Fruit fly (Drosophila melanogaster) whole organism, adult: ENCODE data around the gene CG9915.

Experiments
- CG11617 ChIP-seq: fragments of 200-800 bp; sonication (Bioruptor generic); optimal IDR thresholded peaks from 2 replicates; lab custom pipeline; 2017; ENCODE audit warnings: mild to moderate bottlenecking, missing biosample characterization, missing genetic modification reagents, missing genetic modification characterization
- CG12768 ChIP-seq: fragments of 200-800 bp; sonication (Bioruptor generic); optimal IDR thresholded peaks from 2 replicates; lab custom pipeline; 2017; ENCODE audit warnings: missing biosample characterization, missing genetic modification characterization, mild to moderate bottlenecking, moderate library complexity, missing genetic modification reagents
- CG14711 ChIP-seq: fragments of 200-800 bp; sonication (Bioruptor generic); optimal IDR thresholded peaks from 2 replicates; lab custom pipeline; 2018; ENCODE audit warnings: missing biosample characterization, mild to moderate bottlenecking, missing genetic modification characterization, moderate library complexity
- CG1620 ChIP-seq: fragments of 200-800 bp; sonication (Bioruptor generic); optimal IDR thresholded peaks from 2 replicates; lab custom pipeline; 2016; ENCODE audit warnings: missing biosample characterization, missing genetic modification characterization
- CG33017 ChIP-seq: fragments of 200-800 bp; sonication (Bioruptor generic); optimal IDR thresholded peaks from 2 replicates; lab custom pipeline; 2018; ENCODE audit warnings: missing biosample characterization, mild to moderate bottlenecking, missing genetic modification characterization, moderate library complexity
- CG5204 ChIP-seq: fragments of 200-800 bp; sonication (Bioruptor generic); optimal IDR thresholded peaks from 2 replicates; lab custom pipeline; 2016; ENCODE audit warnings: missing biosample characterization, missing genetic modification characterization
- CG7045 ChIP-seq: fragments of 200-800 bp; sonication (Bioruptor generic); optimal IDR thresholded peaks from 2 replicates; lab custom pipeline; 2017; ENCODE audit warnings: missing biosample characterization, mild to moderate bottlenecking, missing genetic modification characterization
- CG7101 ChIP-seq: fragments of 200-800 bp; sonication (Bioruptor generic); optimal IDR thresholded peaks from 2 replicates; lab custom pipeline; 2018; ENCODE audit warnings: missing biosample characterization, mild to moderate bottlenecking, missing genetic modification characterization, moderate library complexity
- Clk ChIP-seq: fragments of 200-800 bp; sonication (Bioruptor generic); optimal IDR thresholded peaks from 2 replicates; lab custom pipeline; 2017; ENCODE audit warnings: missing biosample characterization, missing genetic modification characterization
- Crg-1 ChIP-seq: fragments of 200-800 bp; sonication (Bioruptor generic); optimal IDR thresholded peaks from 2 replicates; lab custom pipeline; 2016; ENCODE audit warnings: missing biosample characterization, missing genetic modification characterization
- Hr96 ChIP-seq: fragments of 200-800 bp; sonication (Bioruptor generic); optimal IDR thresholded peaks from 2 replicates; lab custom pipeline; 2016; ENCODE audit warnings: missing biosample characterization, missing genetic modification characterization
- Mnt ChIP-seq: fragments of 200-800 bp; sonication (Bioruptor generic); optimal IDR thresholded peaks from 2 replicates; lab custom pipeline; 2016; ENCODE audit warnings: missing biosample characterization, mild to moderate bottlenecking, missing genetic modification characterization
- bab1 ChIP-seq: fragments of 200-800 bp; sonication (Bioruptor generic); optimal IDR thresholded peaks from 3 replicates; lab custom pipeline; 2019; ENCODE audit warnings: missing biosample characterization, mild to moderate bottlenecking, missing genetic modification characterization, moderate library complexity
- cic ChIP-seq: fragments of 200-800 bp; sonication (Bioruptor generic); optimal IDR thresholded peaks from 2 replicates; lab custom pipeline; 2017; ENCODE audit warnings: missing biosample characterization, mild to moderate bottlenecking, missing genetic modification characterization, moderate library complexity
- cnc ChIP-seq, 2 experiments: fragments of >200 bp; optimal IDR thresholded peaks; 2 replicates each; lab custom pipeline; 2017
- kay ChIP-seq: fragments of 200-800 bp; sonication (Bioruptor generic); peaks from one replicate; lab custom pipeline; 2016; ENCODE audit warnings: missing biosample characterization, missing genetic modification characterization, borderline replicate concordance
- ovo ChIP-seq: fragments of 200-800 bp; sonication (Bioruptor generic); optimal IDR thresholded peaks from 2 replicates; lab custom pipeline; 2016; ENCODE audit warnings: missing biosample characterization, missing genetic modification characterization
- pad ChIP-seq: fragments of 200-800 bp; sonication (Bioruptor generic); optimal IDR thresholded peaks from 3 replicates; lab custom pipeline; 2017; ENCODE audit warnings: missing biosample characterization, missing genetic modification characterization, mild to moderate bottlenecking, moderate library complexity, missing genetic modification reagents
- tj ChIP-seq: fragments of 200-800 bp; sonication (Bioruptor generic); optimal IDR thresholded peaks from 3 replicates; lab custom pipeline; 2017; ENCODE audit warnings: missing biosample characterization, mild to moderate bottlenecking, missing genetic modification characterization, moderate library complexity
- toe ChIP-seq: fragments of 200-800 bp; sonication (Bioruptor generic); optimal IDR thresholded peaks from 2 replicates; lab custom pipeline; 2016; ENCODE audit warnings: missing biosample characterization, missing genetic modification characterization

The CG9915 gene

DNA sequence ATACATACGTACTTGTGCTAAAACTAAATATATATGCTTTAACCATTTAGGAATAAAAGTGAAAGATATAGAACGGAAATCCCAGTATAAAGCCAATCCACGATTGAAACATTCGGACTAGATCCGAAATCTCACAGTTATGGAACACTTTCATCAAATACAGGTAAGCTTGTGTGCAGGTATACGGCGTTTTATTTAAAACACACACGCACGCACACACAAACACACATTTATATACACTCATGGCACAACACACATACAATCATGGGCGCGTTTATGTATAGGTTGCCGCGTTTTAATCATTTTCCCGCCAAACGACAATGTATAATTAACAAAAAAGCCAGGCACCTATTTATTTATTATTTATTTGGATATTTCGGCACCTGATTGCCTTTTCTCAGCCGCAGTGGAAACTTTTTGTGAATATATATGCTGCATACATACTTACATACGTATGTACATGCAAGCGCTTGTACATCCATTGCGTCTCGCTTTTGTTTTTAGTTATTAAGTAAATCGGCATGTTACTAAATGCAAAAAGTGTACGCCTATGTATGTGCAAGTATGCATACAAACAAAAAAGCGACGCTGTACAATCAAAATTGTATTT lies 21.4 kb upstream of the CG9915 start:
- TF ChIP-seq toe (no peak), tj (no peak), cic (GFP tag; lab: Kevin White, UChicago) (peak; percentile 20), CG14711 (tag; lab: Kevin White, UChicago) (no peak), Mnt (peak; percentile 43), CG1620 (no peak)

dm6 chrX:16333434-16334141 lies 20.6 kb upstream of the CG9915 start, which contains the start of the genes CG9921 and Dsp1:
Gene CG9921, minus strand, starts transcription at chrX:16333600.
Gene Dsp1, plus strand, starts transcription at chrX:16333612.
- peak; percentile 16 for TF ChIP-seq CG1620
- TF ChIP-seq CG11617 (GFP tag; lab: Kevin White, UChicago), result no peak
- TF ChIP-seq bab1 (GFP tag; lab: Kevin White, UChicago), result peak; percentile 24
- TF ChIP-seq CG14711 (tag; lab: Kevin White, UChicago), result peak; percentile 22
- TF ChIP-seq Hr96 (GFP tag; lab: Kevin White, UChicago), result peak; percentile 20
- peak; percentile 1 for TF ChIP-seq CG7101
- TF ChIP-seq cnc (optimal IDR thresholded peaks at IDR 0.05; lab: Kevin White, UChicago), result no peak
- peak; percentile 38 for TF ChIP-seq CG12768 (GFP tag; lab: Kevin White, UChicago)
- peak; percentile 96 for TF ChIP-seq cic (GFP tag; lab: Kevin White, UChicago)
- TF ChIP-seq Crg-1 (GFP tag; lab: Kevin White, UChicago), result no peak
- TF ChIP-seq pad (GFP tag; lab: Kevin White, UChicago), result no peak
- TF ChIP-seq tj, result no peak
- TF ChIP-seq Mnt, result peak; percentile 93
- peak; percentile 6 for TF ChIP-seq kay (GFP tag; lab: Kevin White, UChicago)
- TF ChIP-seq CG7045 (GFP tag; lab: Kevin White, UChicago), result no peak
- no peak for TF ChIP-seq Clk (GFP tag; lab: Kevin White, UChicago)
- TF ChIP-seq CG5204 (GFP tag; lab: Kevin White, UChicago), result no peak
- no peak for TF ChIP-seq toe
- TF ChIP-seq ovo (GFP tag; lab: Kevin White, UChicago), result peak; percentile 13
- TF ChIP-seq CG33017 (tag; lab: Kevin White, UChicago), result no peak

DNA sequence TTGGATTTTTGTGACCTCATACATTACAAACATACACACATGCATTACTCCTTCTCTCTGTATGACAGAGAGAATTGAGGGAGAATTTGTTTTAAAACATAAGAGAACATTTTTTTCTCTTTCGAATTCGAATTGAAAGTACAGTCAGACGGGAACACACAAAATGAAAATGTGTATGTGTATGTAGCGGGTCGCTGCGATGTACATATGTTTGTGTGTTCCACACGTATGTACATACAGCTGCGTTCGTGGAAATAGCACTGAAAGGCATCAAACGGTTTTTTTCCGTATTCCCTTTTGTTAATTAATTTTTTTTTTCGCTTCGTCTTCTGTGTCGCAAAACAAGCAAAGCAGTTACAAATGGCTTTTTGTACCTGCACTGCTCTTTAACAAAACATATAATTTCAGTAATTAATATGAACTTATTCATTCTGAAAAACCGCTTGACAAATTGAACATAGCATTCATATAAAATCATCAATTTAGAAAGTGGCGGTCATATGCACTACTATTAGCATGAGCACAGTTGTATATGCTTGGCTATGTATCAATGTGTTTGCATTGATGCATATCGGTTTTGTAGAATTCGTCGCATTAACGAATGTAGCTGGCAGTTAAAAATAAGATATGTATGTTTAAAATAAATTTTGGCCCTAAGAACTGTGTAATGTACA lies 19.8 kb upstream of the CG9915 start:
- TF ChIP-seq CG11617 (GFP tag; lab: Kevin White, UChicago), result peak; percentile 98
- TF ChIP-seq Mnt, result peak; percentile 88
- TF ChIP-seq CG5204 (GFP tag; lab: Kevin White, UChicago), result peak; percentile 94
- peak; percentile 95 for TF ChIP-seq bab1 (GFP tag; lab: Kevin White, UChicago)
- peak; percentile 85 for TF ChIP-seq tj
- peak; percentile 95 for TF ChIP-seq ovo (GFP tag; lab: Kevin White, UChicago)
- TF ChIP-seq Clk (GFP tag; lab: Kevin White, UChicago), result peak; percentile 84
- TF ChIP-seq CG7045 (GFP tag; lab: Kevin White, UChicago), result peak; percentile 95
- TF ChIP-seq Crg-1 (GFP tag; lab: Kevin White, UChicago), result peak; percentile 92
- TF ChIP-seq cnc (optimal IDR thresholded peaks at IDR 0.05; lab: Kevin White, UChicago), result no peak
- peak; percentile 83 for TF ChIP-seq cic (GFP tag; lab: Kevin White, UChicago)
- TF ChIP-seq pad (GFP tag; lab: Kevin White, UChicago), result peak; percentile 91
- peak; percentile 82 for TF ChIP-seq CG1620
- TF ChIP-seq kay (GFP tag; lab: Kevin White, UChicago), result peak; percentile 80
- TF ChIP-seq toe, result peak; percentile 83
- peak; percentile 94 for TF ChIP-seq CG14711 (tag; lab: Kevin White, UChicago)
- peak; percentile 98 for TF ChIP-seq CG7101
- peak; percentile 95 for TF ChIP-seq CG12768 (GFP tag; lab: Kevin White, UChicago)
- peak; percentile 95 for TF ChIP-seq CG33017 (tag; lab: Kevin White, UChicago)
- TF ChIP-seq Hr96 (GFP tag; lab: Kevin White, UChicago), result no peak

DNA sequence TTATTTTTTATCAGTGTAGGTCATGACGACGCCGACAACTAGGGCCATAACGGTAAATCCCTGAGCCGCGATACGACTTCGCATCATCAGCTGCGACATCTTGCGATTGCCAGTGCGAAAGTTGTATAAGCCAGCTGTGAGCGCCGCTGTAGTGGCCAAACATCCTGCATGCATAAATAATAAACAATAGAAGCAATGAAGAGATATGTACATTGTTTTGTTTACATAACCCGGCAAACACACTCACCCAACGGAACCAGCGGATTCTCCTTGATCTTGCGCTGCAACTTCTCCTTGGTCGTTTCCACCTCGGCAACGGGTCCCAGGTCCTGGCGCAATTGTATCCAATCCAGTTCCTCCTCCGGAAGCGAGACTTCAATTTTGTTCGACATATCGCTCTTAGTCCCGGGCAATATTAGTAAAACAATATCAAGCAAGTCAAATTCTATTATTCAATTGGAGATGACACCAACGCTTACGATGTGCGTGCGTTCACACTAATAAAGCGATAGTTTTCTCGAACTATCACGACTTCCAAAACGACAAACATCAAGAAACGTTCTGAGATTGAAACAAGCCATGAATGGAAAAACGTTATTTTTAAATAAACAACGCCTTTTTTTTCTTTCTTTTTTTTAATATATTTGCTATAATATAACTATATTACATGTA lies 18.8 kb upstream of the CG9915 start:
- no peak for TF ChIP-seq Hr96 (GFP tag; lab: Kevin White, UChicago)
- no peak for TF ChIP-seq cic (GFP tag; lab: Kevin White, UChicago)
- peak; percentile 11 for TF ChIP-seq pad (GFP tag; lab: Kevin White, UChicago)
- TF ChIP-seq ovo (GFP tag; lab: Kevin White, UChicago), result peak; percentile 54
- no peak for TF ChIP-seq CG5204 (GFP tag; lab: Kevin White, UChicago)
- no peak for TF ChIP-seq CG7045 (GFP tag; lab: Kevin White, UChicago)
- no peak for TF ChIP-seq CG1620
- peak; percentile 6 for TF ChIP-seq bab1 (GFP tag; lab: Kevin White, UChicago)
- no peak for TF ChIP-seq CG12768 (GFP tag; lab: Kevin White, UChicago)
- no peak for TF ChIP-seq toe
- no peak for TF ChIP-seq Clk (GFP tag; lab: Kevin White, UChicago)
- TF ChIP-seq tj, result no peak
- TF ChIP-seq CG14711 (tag; lab: Kevin White, UChicago), result no peak
- peak; percentile 21 for TF ChIP-seq Mnt
- TF ChIP-seq CG11617 (GFP tag; lab: Kevin White, UChicago), result peak; percentile 28

dm6 chrX:16330659-16331058 lies 17.7 kb upstream of the CG9915 start, which contains the start of gene CG9919:
Gene CG9919, minus strand, starts transcription at chrX:16330759.
- no peak for TF ChIP-seq tj
- no peak for TF ChIP-seq CG12768 (GFP tag; lab: Kevin White, UChicago)
- TF ChIP-seq Hr96 (GFP tag; lab: Kevin White, UChicago), result no peak
- TF ChIP-seq CG7101, result no peak
- no peak for TF ChIP-seq Mnt
- no peak for TF ChIP-seq CG33017 (tag; lab: Kevin White, UChicago)
- no peak for TF ChIP-seq CG5204 (GFP tag; lab: Kevin White, UChicago)
- no peak for TF ChIP-seq Crg-1 (GFP tag; lab: Kevin White, UChicago)
- TF ChIP-seq CG11617 (GFP tag; lab: Kevin White, UChicago), result no peak
- TF ChIP-seq CG1620, result no peak
- no peak for TF ChIP-seq kay (GFP tag; lab: Kevin White, UChicago)
- no peak for TF ChIP-seq pad (GFP tag; lab: Kevin White, UChicago)
- TF ChIP-seq Clk (GFP tag; lab: Kevin White, UChicago), result no peak
